Worm (Caenorhabditis elegans): ENCODE results near the gene ppm-1.G.
A peak's percentile ranks its signal among the peaks of the same experiment; 100 is the strongest.

- TF ChIP-seq sea-1 (GFP tag; conservative IDR thresholded peaks at IDR 0.05) (no peak), scrt-1 (GFP tag; IDR thresholded peaks at IDR 0.05) (no peak), tbx-11 (GFP tag; IDR thresholded peaks at IDR 0.05) (0 out of 2 replicates have a peak, but pooled peaks have one; percentile 11), tra-4 (tag; optimal IDR thresholded peaks at IDR 0.05) (no peak)
Observed at ce11 chrIII:834443-834815, 50.9 kb downstream of the ppm-1.G start.

Data from whole organism, early embryonic.